Fruit fly (Drosophila melanogaster): ENCODE measurements around the gene mub.

The mub gene

DNA sequence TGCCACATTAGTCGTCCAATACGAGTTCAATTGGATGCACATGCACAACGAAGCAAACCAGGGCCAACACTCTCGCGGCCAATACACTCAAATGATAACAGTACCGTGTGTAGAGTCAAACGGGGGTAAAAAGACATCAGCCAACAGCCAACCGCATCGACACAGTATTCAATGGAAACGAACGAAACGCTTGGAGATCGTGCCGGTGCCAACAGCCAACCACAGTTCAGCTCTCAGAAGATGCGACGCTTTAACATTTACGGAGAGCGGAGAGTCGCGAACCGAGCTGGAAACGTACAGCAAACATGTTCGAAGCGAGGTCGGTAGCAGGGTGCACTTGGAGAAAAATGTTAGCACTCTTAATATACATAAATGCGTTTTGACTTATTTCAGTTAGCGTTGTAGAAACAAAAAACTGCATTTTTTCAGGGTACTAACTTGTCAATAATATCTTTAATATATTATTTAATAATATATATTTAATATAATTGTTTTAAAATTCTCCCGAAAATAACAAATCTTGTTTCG is 36.5 kb upstream of the mub start:
- TF ChIP-seq CG17829 (tag; optimal IDR thresholded peaks at IDR 0.05), result peak; percentile 80
- TF ChIP-seq CG4820 (GFP tag; optimal IDR thresholded peaks at IDR 0.05), result peak; percentile 50
- peak; percentile 99 for TF ChIP-seq Nf-YB (GFP tag; optimal IDR thresholded peaks at IDR 0.05)
- peak; percentile 97 for TF ChIP-seq Nf-YC (tag; optimal IDR thresholded peaks at IDR 0.05)
- TF ChIP-seq Fer2 (tag; optimal IDR thresholded peaks at IDR 0.05), result no peak
- no peak for TF ChIP-seq ab (GFP tag; optimal IDR thresholded peaks at IDR 0.05)
- TF ChIP-seq fru (optimal IDR thresholded peaks at IDR 0.05), result no peak
- no peak for TF ChIP-seq CG34224 (GFP tag; IDR thresholded peaks at IDR 0.05; ENCODE audit: partially characterized antibody)
- peak; percentile 6; the same call in 1 of the 2 replicates for TF ChIP-seq Ravus (GFP tag; IDR thresholded peaks at IDR 0.05)
- TF ChIP-seq B-H2 (GFP tag; optimal IDR thresholded peaks at IDR 0.05), result no peak
- TF ChIP-seq gcm2 (GFP tag; optimal IDR thresholded peaks at IDR 0.05), result no peak
- no peak for TF ChIP-seq Myb (GFP tag; optimal IDR thresholded peaks at IDR 0.05)
- no peak for TF ChIP-seq eyg (GFP tag; optimal IDR thresholded peaks at IDR 0.05)
- TF ChIP-seq dysf (GFP tag; IDR thresholded peaks at IDR 0.05), result peak; percentile 69; the same call in 2 of the 3 replicates
- TF ChIP-seq CG31224 (GFP tag; IDR thresholded peaks at IDR 0.05), result peak; percentile 20; the same call in 1 of the 2 replicates
- TF ChIP-seq Atf-2 (GFP tag; optimal IDR thresholded peaks at IDR 0.05), result no peak
- peak; percentile 58 for TF ChIP-seq ATbp (GFP tag; optimal IDR thresholded peaks at IDR 0.05)
- TF ChIP-seq PHDP (tag; optimal IDR thresholded peaks at IDR 0.05), result no peak
- TF ChIP-seq CG9876 (GFP tag; optimal IDR thresholded peaks at IDR 0.05), result no peak
- TF ChIP-seq ci (GFP tag; IDR thresholded peaks at IDR 0.05), result peak; percentile 77
- peak in 1 of 2 experiments; percentile 49 for TF ChIP-seq Hr78 (GFP tag; optimal IDR thresholded peaks at IDR 0.05)
- TF ChIP-seq lilli (GFP tag; optimal IDR thresholded peaks at IDR 0.05), result no peak
- TF ChIP-seq z (GFP tag; IDR thresholded peaks at IDR 0.05), result no peak
- TF ChIP-seq CG6791 (GFP tag; IDR thresholded peaks at IDR 0.05; ENCODE audit: partially characterized antibody), result no peak
- peak; percentile 28 for TF ChIP-seq CG2116 (GFP tag; optimal IDR thresholded peaks at IDR 0.05)
- TF ChIP-seq Neu2 (GFP tag; optimal IDR thresholded peaks at IDR 0.05; ENCODE audit: borderline replicate concordance), result no peak
- TF ChIP-seq Atf6 (GFP tag; IDR thresholded peaks at IDR 0.05), result no peak
- TF ChIP-seq Drgx (GFP tag; IDR thresholded peaks at IDR 0.05), result peak; percentile 69
- no peak for TF ChIP-seq zen2 (GFP tag; IDR thresholded peaks at IDR 0.05; ENCODE audit: partially characterized antibody)
- no peak for TF ChIP-seq CG7963 (GFP tag; IDR thresholded peaks at IDR 0.05; ENCODE audit: partially characterized antibody)
- no peak for TF ChIP-seq nerfin-1 (tag; optimal IDR thresholded peaks at IDR 0.05)
- no peak for TF ChIP-seq crol (GFP tag; IDR thresholded peaks at IDR 0.05)
- no peak for TF ChIP-seq tup (GFP tag; optimal IDR thresholded peaks at IDR 0.05)
- TF ChIP-seq CG15011 (GFP tag; optimal IDR thresholded peaks at IDR 0.05), result no peak
- TF ChIP-seq Doc2 (GFP tag; IDR thresholded peaks at IDR 0.05), result no peak
- TF ChIP-seq wdn (GFP tag; IDR thresholded peaks at IDR 0.05), result 0 out of 2 replicates have a peak, but pooled peaks have one; percentile 30
- TF ChIP-seq nom (GFP tag; optimal IDR thresholded peaks at IDR 0.05), result no peak
- no peak for TF ChIP-seq fu2 (GFP tag; optimal IDR thresholded peaks at IDR 0.05)
- TF ChIP-seq pfk (GFP tag; optimal IDR thresholded peaks at IDR 0.05), result no peak
- TF ChIP-seq NC2β (GFP tag; optimal IDR thresholded peaks at IDR 0.05), result no peak
- peak; percentile 67 for TF ChIP-seq fd96Cb (tag; optimal IDR thresholded peaks at IDR 0.05)
- TF ChIP-seq CG12071 (GFP tag; optimal IDR thresholded peaks at IDR 0.05), result no peak
- TF ChIP-seq repo (GFP tag; optimal IDR thresholded peaks at IDR 0.05), result no peak
- no peak for TF ChIP-seq CG6272 (GFP tag; IDR thresholded peaks at IDR 0.05)
- TF ChIP-seq dimm (GFP tag; IDR thresholded peaks at IDR 0.05), result 0 out of 2 replicates have a peak, but pooled peaks have one; percentile 15
- 0 out of 2 replicates have a peak, but pooled peaks have one; percentile 29 for TF ChIP-seq ap (GFP tag; IDR thresholded peaks at IDR 0.05)
- peak; percentile 69 for TF ChIP-seq D19A (tag; optimal IDR thresholded peaks at IDR 0.05)
- TF ChIP-seq CG10654 (GFP tag; optimal IDR thresholded peaks at IDR 0.05), result peak; percentile 54
- TF ChIP-seq vnd (GFP tag; IDR thresholded peaks at IDR 0.05; ENCODE audit: partially characterized antibody), result no peak
- no peak for TF ChIP-seq CG14860 (GFP tag; IDR thresholded peaks at IDR 0.05; ENCODE audit: partially characterized antibody)

All from whole organism, embryonic.